Worm (Caenorhabditis elegans) whole organism, L4 larva: ENCODE data around the gene srd-12.

Experiments used
- F26F4.8 ChIP-seq: fragments of 200-800 bp; sonication (Bioruptor generic); conservative IDR thresholded peaks from 2 replicates; pipeline ENCODE4 v1.3.6; 2022; ENCODE audit warnings: missing genetic modification characterization, missing compliant biosample characterization
- F44E2.7 ChIP-seq: fragments of 200-800 bp; sonication (Bioruptor generic); IDR thresholded peaks from 2 replicates; pipeline ENCODE4 v2.1.2; 2022; ENCODE audit warnings: missing genetic modification characterization, missing compliant biosample characterization
- R02D3.7 ChIP-seq: fragments of 150-350 bp; sonication (generic microtip); optimal IDR thresholded peaks from 3 replicates; lab custom pipeline; 2014; ENCODE audit warnings: missing biosample characterization, missing genetic modification characterization
- Y105C5A.15 ChIP-seq: fragments of 200-800 bp; sonication (Bioruptor generic); IDR thresholded peaks from 2 replicates; pipeline ENCODE4 v1.3.6; 2022; ENCODE audit warnings: missing genetic modification characterization, missing compliant biosample characterization
- Y48G9A.11 ChIP-seq: fragments of 200-800 bp; sonication (Bioruptor generic); IDR thresholded peaks from 2 replicates; pipeline ENCODE4 v1.3.6; 2022; ENCODE audit warnings: missing genetic modification reagents, missing genetic modification characterization, missing compliant biosample characterization
- Y5F2A.4 ChIP-seq: fragments of 200-800 bp; sonication (Bioruptor generic); optimal IDR thresholded peaks from 2 replicates; lab custom pipeline; 2018; ENCODE audit warnings: mild to moderate bottlenecking, missing genetic modification characterization, missing compliant biosample characterization
- Y75B8A.6 ChIP-seq: fragments of 200-800 bp; sonication (Bioruptor generic); IDR thresholded peaks from 2 replicates; pipeline ENCODE4 v1.3.6; 2022; ENCODE audit warnings: missing genetic modification reagents, missing genetic modification characterization, missing compliant biosample characterization
- aly-2 ChIP-seq: sonication (generic microtip); optimal IDR thresholded peaks from 2 replicates; lab custom pipeline; 2018; ENCODE audit warnings: missing biosample characterization, missing genetic modification characterization
- arid-1 ChIP-seq: fragments of 200-800 bp; sonication (Bioruptor generic); conservative IDR thresholded peaks from 2 replicates; pipeline ENCODE4 v1.3.6; 2022; ENCODE audit warnings: missing genetic modification reagents, missing genetic modification characterization, missing compliant biosample characterization
- attf-4 ChIP-seq: sonication (generic microtip); optimal IDR thresholded peaks from 3 replicates; lab custom pipeline; 2017; ENCODE audit warnings: missing biosample characterization, missing genetic modification characterization
- ceh-28 ChIP-seq: fragments of 150-350 bp; optimal IDR thresholded peaks from 2 replicates; lab custom pipeline; 2014; ENCODE audit warnings: missing biosample characterization, missing genetic modification reagents, missing genetic modification characterization
- ceh-32 ChIP-seq: sonication (generic microtip); optimal IDR thresholded peaks from 2 replicates; lab custom pipeline; 2016; ENCODE audit warnings: mild to moderate bottlenecking, missing genetic modification characterization, missing compliant biosample characterization; ENCODE audit not compliant: poor library complexity
- ces-1 ChIP-seq: fragments of 150-350 bp; sonication (generic microtip); optimal IDR thresholded peaks from 4 replicates; lab custom pipeline; 2014; ENCODE audit warnings: missing biosample characterization, missing genetic modification reagents, missing genetic modification characterization
- cey-2 ChIP-seq: sonication (generic microtip); optimal IDR thresholded peaks from 3 replicates; lab custom pipeline; 2017; ENCODE audit warnings: missing genetic modification characterization, mild to moderate bottlenecking, missing compliant biosample characterization, antibody characterized with exemption, borderline replicate concordance; ENCODE audit not compliant: insufficient read depth
- daf-19 ChIP-seq: fragments of 200-800 bp; sonication (Bioruptor generic); conservative IDR thresholded peaks from 2 replicates; pipeline ENCODE4 v1.3.6; 2022; ENCODE audit warnings: missing genetic modification characterization, missing compliant biosample characterization
- dmd-8 ChIP-seq: fragments of 200-800 bp; sonication (Bioruptor generic); IDR thresholded peaks from 2 replicates; pipeline ENCODE4 v1.3.6; 2022; ENCODE audit warnings: missing genetic modification characterization, missing compliant biosample characterization
- dmd-9 ChIP-seq: fragments of 200-800 bp; sonication (Bioruptor generic); IDR thresholded peaks from 2 replicates; pipeline ENCODE4 v1.3.6; 2022; ENCODE audit warnings: missing genetic modification reagents, missing genetic modification characterization, missing compliant biosample characterization
- dpl-1 ChIP-seq: fragments of 150-350 bp; optimal IDR thresholded peaks from 2 replicates; lab custom pipeline; 2014; ENCODE audit warnings: missing biosample characterization, missing genetic modification reagents, missing genetic modification characterization
- duxl-1 ChIP-seq: sonication (generic microtip); optimal IDR thresholded peaks from 2 replicates; lab custom pipeline; 2016; ENCODE audit warnings: mild to moderate bottlenecking, missing genetic modification characterization, moderate library complexity, missing compliant biosample characterization; ENCODE audit not compliant: poor library complexity
- dve-1 ChIP-seq: sonication (generic microtip); optimal IDR thresholded peaks from 2 replicates; lab custom pipeline; 2017; ENCODE audit warnings: antibody characterized with exemption, mild to moderate bottlenecking, missing genetic modification characterization, missing compliant biosample characterization; ENCODE audit not compliant: insufficient read depth
- egl-27 ChIP-seq: sonication (generic microtip); optimal IDR thresholded peaks from 3 replicates; lab custom pipeline; 2017; ENCODE audit warnings: missing biosample characterization, missing genetic modification reagents, missing genetic modification characterization
- fos-1 ChIP-seq: fragments of 150-350 bp; optimal IDR thresholded peaks from 2 replicates; lab custom pipeline; 2014; ENCODE audit warnings: missing biosample characterization, missing genetic modification characterization
- hlh-11 ChIP-seq: fragments of 200-800 bp; sonication (Bioruptor generic); optimal IDR thresholded peaks from 2 replicates; lab custom pipeline; 2018; ENCODE audit warnings: mild to moderate bottlenecking, missing genetic modification characterization, missing compliant biosample characterization
- hlh-30 ChIP-seq: sonication (generic microtip); optimal IDR thresholded peaks from 2 replicates; lab custom pipeline; 2017; ENCODE audit warnings: antibody characterized with exemption, mild to moderate bottlenecking, missing genetic modification characterization, missing compliant biosample characterization; ENCODE audit not compliant: insufficient read depth
- lin-1 ChIP-seq: fragments of 200-800 bp; sonication (Bioruptor generic); IDR thresholded peaks from 2 replicates; pipeline ENCODE4 v1.3.6; 2022; ENCODE audit warnings: missing genetic modification reagents, missing genetic modification characterization, missing compliant biosample characterization
- lin-29 ChIP-seq: fragments of 200-800 bp; sonication (Bioruptor generic); IDR thresholded peaks from 2 replicates; pipeline ENCODE4 v1.3.6; 2022; ENCODE audit warnings: missing genetic modification reagents, missing genetic modification characterization, missing compliant biosample characterization
- lin-39 ChIP-seq: fragments of 150-350 bp; optimal IDR thresholded peaks from 2 replicates; lab custom pipeline; 2014; ENCODE audit warnings: missing biosample characterization, missing genetic modification reagents, missing genetic modification characterization
- lsy-2 ChIP-seq, 2 experiments: fragments of 150-350 bp in 1 of 2; sonication (generic microtip) in 1 of 2; optimal IDR thresholded peaks; 2 replicates each; lab custom pipeline; 2014 to 2017; ENCODE audit warnings: missing biosample characterization in 2 of 2, missing genetic modification characterization in 2 of 2
- madf-5 ChIP-seq, 2 experiments: fragments of 200-800 bp; sonication (Bioruptor generic); IDR thresholded peaks; 2 replicates each; pipeline ENCODE4 v1.3.6; 2022; ENCODE audit warnings: missing compliant biosample characterization in 2 of 2, missing genetic modification characterization in 2 of 2
- mes-2 ChIP-seq: sonication (generic microtip); optimal IDR thresholded peaks from 2 replicates; lab custom pipeline; 2016; ENCODE audit warnings: missing genotype, mild to moderate bottlenecking, missing genetic modification characterization, missing compliant biosample characterization; ENCODE audit not compliant: poor library complexity, severe bottlenecking
- nhr-102 ChIP-seq: sonication (generic microtip); optimal IDR thresholded peaks from 2 replicates; lab custom pipeline; 2016; ENCODE audit warnings: mild to moderate bottlenecking, missing genetic modification characterization, moderate library complexity, missing compliant biosample characterization
- nhr-28 ChIP-seq: fragments of 150-350 bp; optimal IDR thresholded peaks from 2 replicates; lab custom pipeline; 2014; ENCODE audit warnings: missing biosample characterization, missing genetic modification characterization
- nhr-6 ChIP-seq: fragments of 150-350 bp; optimal IDR thresholded peaks from 2 replicates; lab custom pipeline; 2014; ENCODE audit warnings: missing biosample characterization, missing genetic modification characterization
- nhr-77 ChIP-seq: fragments of 150-350 bp; optimal IDR thresholded peaks from 2 replicates; lab custom pipeline; 2014; ENCODE audit warnings: missing biosample characterization, missing genetic modification characterization
- pha-4 ChIP-seq, 2 experiments: fragments of 150-350 bp in 1 of 2; fragments of 200-800 bp in 1 of 2; sonication (Bioruptor generic) in 1 of 2; IDR thresholded peaks in 1 of 2; optimal IDR thresholded peaks in 1 of 2; 2 replicates each; pipeline versions ENCODE4 v1.3.6 to Lab custom; 2014 to 2022; ENCODE audit warnings: missing genetic modification characterization in 2 of 2, missing genetic modification reagents in 2 of 2, missing biosample characterization in 1 of 2, missing compliant biosample characterization in 1 of 2
- php-3 ChIP-seq: fragments of 200-800 bp; sonication (Bioruptor generic); IDR thresholded peaks from 2 replicates; pipeline ENCODE4 v1.3.6; 2022; ENCODE audit warnings: missing genetic modification reagents, missing genetic modification characterization, missing compliant biosample characterization
- pqm-1 ChIP-seq: sonication (generic microtip); optimal IDR thresholded peaks from 2 replicates; lab custom pipeline; 2017; ENCODE audit warnings: missing biosample characterization, missing genetic modification characterization
- sdz-12 ChIP-seq: fragments of 200-800 bp; sonication (Bioruptor generic); optimal IDR thresholded peaks from 2 replicates; lab custom pipeline; 2018; ENCODE audit warnings: mild to moderate bottlenecking, missing genetic modification characterization, missing compliant biosample characterization
- snpc-1.2 ChIP-seq: fragments of 200-800 bp; sonication (Bioruptor generic); IDR thresholded peaks from 2 replicates; pipeline ENCODE4 v1.3.6; 2022; ENCODE audit warnings: missing genetic modification reagents, missing genetic modification characterization, missing compliant biosample characterization
- spr-1 ChIP-seq: sonication (generic microtip); optimal IDR thresholded peaks from 2 replicates; lab custom pipeline; 2016; ENCODE audit warnings: mild to moderate bottlenecking, missing genetic modification characterization, missing compliant biosample characterization
- tag-97 ChIP-seq: fragments of 200-800 bp; sonication (Bioruptor generic); IDR thresholded peaks from 2 replicates; pipeline ENCODE4 v1.3.6; 2022; ENCODE audit warnings: missing genetic modification characterization, missing compliant biosample characterization
- tra-1 ChIP-seq: fragments of 200-800 bp; sonication (Bioruptor generic); IDR thresholded peaks from 2 replicates; pipeline ENCODE4 v1.3.6; 2022; ENCODE audit warnings: missing genetic modification reagents, missing genetic modification characterization, missing compliant biosample characterization
- unc-39 ChIP-seq: sonication (generic microtip); optimal IDR thresholded peaks from 2 replicates; lab custom pipeline; 2017; ENCODE audit warnings: missing biosample characterization, missing genetic modification characterization
- unc-62 ChIP-seq, 3 experiments: fragments of 150-350 bp in 1 of 3; sonication (generic microtip); optimal IDR thresholded peaks in 2 of 3; peaks in 1 of 3; 1 replicate in 1 of 3; 2 replicates in 2 of 3; lab custom pipeline; 2014 to 2017; ENCODE audit warnings: missing biosample characterization in 3 of 3, missing genetic modification characterization in 3 of 3, missing genetic modification reagents in 3 of 3, missing genotype in 1 of 3
- zfp-2 ChIP-seq: sonication (generic microtip); optimal IDR thresholded peaks from 2 replicates; lab custom pipeline; 2016; ENCODE audit warnings: mild to moderate bottlenecking, missing genetic modification characterization, missing compliant biosample characterization
- zfp-3 ChIP-seq: fragments of 200-800 bp; sonication (Bioruptor generic); conservative IDR thresholded peaks from 2 replicates; pipeline ENCODE4 v1.3.6; 2022; ENCODE audit warnings: missing genetic modification reagents, missing genetic modification characterization, missing compliant biosample characterization

srd-12 gene

ce11 chrIV:5667191-5667590 lies 37.1 kb upstream of the srd-12 start (continued):
- TF ChIP-seq zfp-3 (GFP tag; lab: Robert Waterston, UW) (no peak), dve-1 (tag; lab: Kevin White, UChicago) (peak; percentile 71), madf-5 (GFP tag; IDR thresholded peaks at IDR 0.05; lab: Robert Waterston, UW) (0 out of 4 replicates have a peak, but pooled peaks of 1 of the 2 experiments have one; percentile 16), lin-1 (GFP tag; lab: Robert Waterston, UW) (no peak), ceh-32 (tag; lab: Kevin White, UChicago) (no peak), pha-4 (GFP tag; IDR thresholded peaks at IDR 0.05; lab: Robert Waterston, UW) (no peak), pha-4 (tag; optimal IDR thresholded peaks at IDR 0.05; lab: Kevin White, UChicago) (no peak), sdz-12 (GFP tag; lab: Kevin White, UChicago) (no peak), lsy-2 (tag; optimal IDR thresholded peaks at IDR 0.05; lab: Kevin White, UChicago) (peak in 1 of 2 experiments; percentile 62), nhr-6 (tag; lab: Kevin White, UChicago) (peak; percentile 64), ces-1 (GFP tag; lab: Kevin White, UChicago) (no peak), nhr-102 (tag; lab: Kevin White, UChicago) (no peak), cey-2 (tag; lab: Kevin White, UChicago) (no peak), mes-2 (tag; lab: Kevin White, UChicago) (no peak), fos-1 (tag; lab: Kevin White, UChicago) (no peak), Y5F2A.4 (GFP tag; lab: Kevin White, UChicago) (no peak), arid-1 (no peak), egl-27 (tag; lab: Kevin White, UChicago) (no peak), dpl-1 (GFP tag; lab: Kevin White, UChicago) (peak; percentile 11), zfp-2 (tag; lab: Kevin White, UChicago) (no peak), ceh-28 (no peak), tag-97 (no peak), snpc-1.2 (GFP tag; lab: Robert Waterston, UW) (no peak), Y48G9A.11 (no peak), R02D3.7 (no peak), unc-62 (GFP tag; optimal IDR thresholded peaks at IDR 0.05 in 1 of 2; lab: Kevin White, UChicago) (no peak), unc-62 (tag; optimal IDR thresholded peaks at IDR 0.05; lab: Kevin White, UChicago) (no peak), Y105C5A.15 (no peak), duxl-1 (tag; lab: Kevin White, UChicago) (peak; percentile 15), aly-2 (no peak), attf-4 (tag; lab: Kevin White, UChicago) (no peak), F44E2.7 (GFP tag; lab: Robert Waterston, UW) (no peak), nhr-77 (tag; lab: Kevin White, UChicago) (peak; percentile 16), daf-19 (no peak), Y75B8A.6 (GFP tag; lab: Robert Waterston, UW) (no peak), spr-1 (no peak)

ce11 chrIV:5666115-5667028 lies 36.3 kb upstream of the srd-12 start:
- peak; percentile 15 for TF ChIP-seq pqm-1 (tag; lab: Kevin White, UChicago)
- no peak for TF ChIP-seq daf-19
- no peak for TF ChIP-seq ces-1 (GFP tag; lab: Kevin White, UChicago)
- TF ChIP-seq F26F4.8 (GFP tag; lab: Robert Waterston, UW) = no peak
- no peak for TF ChIP-seq dmd-9 (GFP tag; lab: Robert Waterston, UW)
- TF ChIP-seq hlh-11 (tag; lab: Kevin White, UChicago) = peak; percentile 73
- TF ChIP-seq tra-1 (GFP tag; lab: Robert Waterston, UW) = no peak; the same call in 1 of the 2 replicates
- TF ChIP-seq cey-2 (tag; lab: Kevin White, UChicago) = no peak
- peak; percentile 29 for TF ChIP-seq nhr-28 (tag; lab: Kevin White, UChicago)
- TF ChIP-seq hlh-30 (tag; lab: Kevin White, UChicago) = peak; percentile 58
- TF ChIP-seq dve-1 (tag; lab: Kevin White, UChicago) = peak; percentile 93
- no peak for TF ChIP-seq dmd-8
- no peak for TF ChIP-seq unc-39
- no peak for TF ChIP-seq lin-29 (GFP tag; lab: Robert Waterston, UW)
- TF ChIP-seq lin-39 = no peak
- no peak for TF ChIP-seq aly-2
- no peak for TF ChIP-seq pha-4 (GFP tag; IDR thresholded peaks at IDR 0.05; lab: Robert Waterston, UW)
- no peak for TF ChIP-seq pha-4 (tag; optimal IDR thresholded peaks at IDR 0.05; lab: Kevin White, UChicago)
- no peak for TF ChIP-seq php-3 (GFP tag; lab: Robert Waterston, UW)
- TF ChIP-seq Y48G9A.11 = peak; percentile 98
